Fruit fly (Drosophila melanogaster) whole organism, prepupa: ENCODE measurements around the gene CG6163.

Experiments used
- Blimp-1 ChIP-seq: fragments of 200-800 bp; sonication (Bioruptor generic); optimal IDR thresholded peaks from 3 replicates; lab custom pipeline; 2017; ENCODE audit warnings: missing biosample characterization, missing genetic modification characterization, mild to moderate bottlenecking, moderate library complexity, missing genetic modification reagents
- CG10631 ChIP-seq: fragments of 200-800 bp; sonication (Bioruptor generic); optimal IDR thresholded peaks from 2 replicates; lab custom pipeline; 2016; ENCODE audit warnings: missing biosample characterization, missing genetic modification characterization
- CG10669 ChIP-seq: fragments of 200-800 bp; sonication (Bioruptor generic); optimal IDR thresholded peaks from 3 replicates; lab custom pipeline; 2018; ENCODE audit warnings: missing biosample characterization, mild to moderate bottlenecking, missing genetic modification characterization, moderate library complexity
- CG11762 ChIP-seq: fragments of 200-800 bp; sonication (Bioruptor generic); optimal IDR thresholded peaks from 3 replicates; lab custom pipeline; 2016; ENCODE audit warnings: missing biosample characterization, missing genetic modification characterization; ENCODE audit not compliant: insufficient read depth
- CG11902 ChIP-seq: fragments of 200-800 bp; sonication (Bioruptor generic); optimal IDR thresholded peaks from 3 replicates; lab custom pipeline; 2016; ENCODE audit warnings: missing biosample characterization, missing genetic modification characterization
- CG15336 ChIP-seq: fragments of 200-800 bp; sonication (Bioruptor generic); IDR thresholded peaks from 2 replicates; pipeline ENCODE4 v1.3.6; 2022; ENCODE audit warnings: missing biosample characterization, missing genetic modification characterization
- CG1621 ChIP-seq: fragments of 200-800 bp; sonication (Bioruptor generic); optimal IDR thresholded peaks from 3 replicates; lab custom pipeline; 2018; ENCODE audit warnings: missing biosample characterization, mild to moderate bottlenecking, missing genetic modification characterization
- CG16779 ChIP-seq: fragments of 200-800 bp; sonication (Bioruptor generic); optimal IDR thresholded peaks from 3 replicates; lab custom pipeline; 2017; ENCODE audit warnings: missing biosample characterization, mild to moderate bottlenecking, missing genetic modification characterization
- CG3032 ChIP-seq: fragments of 200-800 bp; optimal IDR thresholded peaks from 2 replicates; lab custom pipeline; 2019; ENCODE audit warnings: missing biosample characterization, mild to moderate bottlenecking, missing genetic modification characterization, moderate library complexity
- CG31627 ChIP-seq: fragments of 200-800 bp; sonication (Bioruptor generic); optimal IDR thresholded peaks from 3 replicates; lab custom pipeline; 2016; ENCODE audit warnings: missing biosample characterization, missing genetic modification characterization
- CG32006 ChIP-seq: fragments of 200-800 bp; sonication (Bioruptor generic); optimal IDR thresholded peaks from 3 replicates; lab custom pipeline; 2017; ENCODE audit warnings: missing biosample characterization, mild to moderate bottlenecking, missing genetic modification characterization
- CG34406 ChIP-seq: fragments of 200-800 bp; sonication (Bioruptor generic); optimal IDR thresholded peaks from 3 replicates; lab custom pipeline; 2016; ENCODE audit warnings: missing biosample characterization, missing genetic modification characterization
- CG3919 ChIP-seq: fragments of 200-800 bp; sonication (Bioruptor generic); optimal IDR thresholded peaks from 3 replicates; lab custom pipeline; 2016; ENCODE audit warnings: missing biosample characterization, missing genetic modification characterization
- CG4318 ChIP-seq: fragments of 200-800 bp; sonication (Bioruptor generic); optimal IDR thresholded peaks from 3 replicates; lab custom pipeline; 2017; ENCODE audit warnings: missing biosample characterization, mild to moderate bottlenecking, missing genetic modification characterization
- CG6163 ChIP-seq: fragments of 200-800 bp; sonication (Bioruptor generic); IDR thresholded peaks from 3 replicates; pipeline ENCODE4 v1.3.6; 2022; ENCODE audit warnings: missing biosample characterization, missing genetic modification characterization
- CG6276 ChIP-seq: fragments of 200-800 bp; sonication (Bioruptor generic); optimal IDR thresholded peaks from 2 replicates; lab custom pipeline; 2017; ENCODE audit warnings: missing biosample characterization, mild to moderate bottlenecking, missing genetic modification characterization
- CG6792 ChIP-seq: fragments of 200-800 bp; sonication (Bioruptor generic); optimal IDR thresholded peaks from 3 replicates; lab custom pipeline; 2016; ENCODE audit warnings: missing biosample characterization, missing genetic modification characterization
- CG6808 ChIP-seq: fragments of 200-800 bp; sonication (Bioruptor generic); optimal IDR thresholded peaks from 3 replicates; lab custom pipeline; 2017; ENCODE audit warnings: missing biosample characterization, missing genetic modification characterization, mild to moderate bottlenecking, moderate library complexity, missing genetic modification reagents
- CG6854 ChIP-seq: fragments of 200-800 bp; sonication (Bioruptor generic); optimal IDR thresholded peaks from 2 replicates; lab custom pipeline; 2017; ENCODE audit warnings: missing biosample characterization, mild to moderate bottlenecking, missing genetic modification characterization
- CG7368 ChIP-seq: fragments of 200-800 bp; sonication (Bioruptor generic); optimal IDR thresholded peaks from 3 replicates; lab custom pipeline; 2016; ENCODE audit warnings: missing biosample characterization, missing genetic modification characterization
- CG8119 ChIP-seq: fragments of 200-800 bp; sonication (Bioruptor generic); IDR thresholded peaks from 3 replicates; pipeline ENCODE4 v1.3.6; 2022; ENCODE audit warnings: missing biosample characterization, missing genetic modification characterization
- CG8319 ChIP-seq: fragments of 200-800 bp; sonication (Bioruptor generic); optimal IDR thresholded peaks from 3 replicates; lab custom pipeline; 2016; ENCODE audit warnings: missing biosample characterization, missing genetic modification characterization
- CG8632 ChIP-seq: fragments of 200-800 bp; sonication (Bioruptor generic); optimal IDR thresholded peaks from 3 replicates; lab custom pipeline; 2016; ENCODE audit warnings: missing biosample characterization, missing genetic modification characterization
- CG9139 ChIP-seq: fragments of 200-800 bp; sonication (Bioruptor generic); optimal IDR thresholded peaks from 3 replicates; lab custom pipeline; 2017; ENCODE audit warnings: missing biosample characterization, mild to moderate bottlenecking, missing genetic modification characterization
- Eip75B ChIP-seq: fragments of 200-800 bp; sonication (Bioruptor generic); optimal IDR thresholded peaks from 3 replicates; lab custom pipeline; 2016; ENCODE audit warnings: missing biosample characterization, missing genetic modification characterization
- Eip78C ChIP-seq: fragments of 200-800 bp; sonication (Bioruptor generic); peaks from one replicate; lab custom pipeline; 2016; ENCODE audit warnings: missing biosample characterization, missing genetic modification characterization
- Eip93F ChIP-seq: fragments of 200-800 bp; sonication (Bioruptor generic); optimal IDR thresholded peaks from 2 replicates; lab custom pipeline; 2016; ENCODE audit warnings: missing biosample characterization, mild to moderate bottlenecking, missing genetic modification characterization
- Ets96B ChIP-seq: fragments of 200-800 bp; optimal IDR thresholded peaks from 2 replicates; lab custom pipeline; 2019; ENCODE audit warnings: missing biosample characterization, mild to moderate bottlenecking, missing genetic modification characterization, moderate library complexity
- Gug ChIP-seq: fragments of 200-800 bp; sonication (Bioruptor generic); IDR thresholded peaks from 2 replicates; pipeline ENCODE4 v1.3.6; 2022; ENCODE audit warnings: missing biosample characterization, missing genetic modification characterization
- Hr38 ChIP-seq: sonication (Bioruptor generic); optimal IDR thresholded peaks from 2 replicates; lab custom pipeline; 2016; ENCODE audit warnings: missing biosample characterization, missing genetic modification characterization
- Hr39 ChIP-seq: fragments of 200-800 bp; sonication (Bioruptor generic); optimal IDR thresholded peaks from 2 replicates; lab custom pipeline; 2016; ENCODE audit warnings: missing biosample characterization, missing genetic modification characterization
- OdsH ChIP-seq: fragments of 200-800 bp; sonication (Bioruptor generic); optimal IDR thresholded peaks from 3 replicates; lab custom pipeline; 2016; ENCODE audit warnings: missing biosample characterization, missing genetic modification characterization
- Sox102F ChIP-seq: fragments of 200-800 bp; sonication (Bioruptor generic); optimal IDR thresholded peaks from 2 replicates; lab custom pipeline; 2016; ENCODE audit warnings: missing biosample characterization, mild to moderate bottlenecking, missing genetic modification characterization
- cyc ChIP-seq: fragments of 200-800 bp; sonication (Bioruptor generic); optimal IDR thresholded peaks from 3 replicates; lab custom pipeline; 2016; ENCODE audit warnings: missing biosample characterization, missing genetic modification characterization
- dac ChIP-seq: fragments of 200-800 bp; sonication (Bioruptor generic); optimal IDR thresholded peaks from 2 replicates; lab custom pipeline; 2017; ENCODE audit warnings: missing biosample characterization, mild to moderate bottlenecking, missing genetic modification characterization
- dsx ChIP-seq: fragments of 200-800 bp; optimal IDR thresholded peaks from 3 replicates; lab custom pipeline; 2019; ENCODE audit warnings: missing biosample characterization, mild to moderate bottlenecking, missing genetic modification characterization, moderate library complexity; ENCODE audit not compliant: poor library complexity, severe bottlenecking
- eg ChIP-seq: fragments of 200-800 bp; sonication (Bioruptor generic); IDR thresholded peaks from 3 replicates; pipeline ENCODE4 v1.3.6; 2022; ENCODE audit warnings: missing biosample characterization, missing genetic modification characterization
- esn ChIP-seq: fragments of 200-800 bp; sonication (Bioruptor generic); optimal IDR thresholded peaks from 2 replicates; lab custom pipeline; 2016; ENCODE audit warnings: missing biosample characterization, mild to moderate bottlenecking, missing genetic modification characterization, moderate library complexity
- fd59A ChIP-seq: fragments of 200-800 bp; sonication (Bioruptor generic); optimal IDR thresholded peaks from 2 replicates; lab custom pipeline; 2017; ENCODE audit warnings: missing biosample characterization, mild to moderate bottlenecking, missing genetic modification characterization, missing genetic modification reagents
- fkh ChIP-seq: fragments of 200-800 bp; sonication (Bioruptor generic); optimal IDR thresholded peaks from 3 replicates; lab custom pipeline; 2017; ENCODE audit warnings: missing biosample characterization, mild to moderate bottlenecking, missing genetic modification characterization, moderate library complexity
- lz ChIP-seq: fragments of 200-800 bp; sonication (Bioruptor generic); optimal IDR thresholded peaks from 3 replicates; lab custom pipeline; 2016; ENCODE audit warnings: missing biosample characterization, missing genetic modification characterization
- net ChIP-seq: fragments of 200-800 bp; sonication (Bioruptor generic); optimal IDR thresholded peaks from 3 replicates; lab custom pipeline; 2016; ENCODE audit warnings: missing biosample characterization, missing genetic modification characterization
- pdm3 ChIP-seq: fragments of 200-800 bp; sonication (Bioruptor generic); optimal IDR thresholded peaks from 3 replicates; lab custom pipeline; 2016; ENCODE audit warnings: missing biosample characterization, missing genetic modification characterization
- salr ChIP-seq, 2 experiments: fragments of 200-800 bp; sonication (Bioruptor generic); optimal IDR thresholded peaks; 3 replicates each; lab custom pipeline; 2016 to 2018; ENCODE audit warnings: missing biosample characterization in 2 of 2, missing genetic modification characterization in 2 of 2, mild to moderate bottlenecking in 1 of 2
- spab ChIP-seq: fragments of 200-800 bp; sonication (Bioruptor generic); optimal IDR thresholded peaks from 2 replicates; lab custom pipeline; 2017; ENCODE audit warnings: missing biosample characterization, mild to moderate bottlenecking, missing genetic modification characterization, missing genetic modification reagents
- svp ChIP-seq: fragments of 200-800 bp; sonication (Bioruptor generic); peaks from one replicate; lab custom pipeline; 2016; ENCODE audit warnings: missing biosample characterization, missing genetic modification characterization
- topi ChIP-seq: fragments of 200-800 bp; sonication (Bioruptor generic); optimal IDR thresholded peaks from 3 replicates; lab custom pipeline; 2016; ENCODE audit warnings: missing biosample characterization, missing genetic modification characterization
- vri ChIP-seq: fragments of 200-800 bp; sonication (Bioruptor generic); optimal IDR thresholded peaks from 3 replicates; lab custom pipeline; 2016; ENCODE audit warnings: missing biosample characterization, mild to moderate bottlenecking, missing genetic modification characterization

CG6163 gene

DNA sequence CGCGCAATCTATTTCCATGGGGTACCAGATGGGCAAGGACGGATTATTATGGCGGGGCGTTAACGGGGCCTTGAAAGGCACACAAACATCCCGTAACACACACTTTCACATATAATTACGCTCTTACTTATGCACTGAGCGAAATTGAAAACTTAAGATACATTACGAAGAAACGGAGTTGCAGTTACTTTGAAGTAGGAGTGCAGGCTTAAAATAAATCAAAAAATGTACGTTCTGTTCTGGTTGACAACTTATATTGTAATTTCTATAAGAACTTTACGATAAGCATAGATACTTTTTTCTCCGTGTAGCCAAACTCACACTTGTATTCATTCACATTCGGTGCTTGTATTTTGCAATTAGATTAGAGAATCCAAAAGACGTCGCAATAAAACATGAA is 11.7 kb downstream of the CG6163 start (continued):
- TF ChIP-seq CG9139 (GFP tag; lab: Kevin White, UChicago): no peak
- peak; percentile 67 for TF ChIP-seq fkh (GFP tag; lab: Kevin White, UChicago)
- TF ChIP-seq net: peak; percentile 40
- peak; percentile 84 for TF ChIP-seq cyc (GFP tag; lab: Kevin White, UChicago)
- TF ChIP-seq CG34406: peak; percentile 60
- TF ChIP-seq dac (GFP tag; lab: Kevin White, UChicago): no peak
- no peak for TF ChIP-seq spab (GFP tag; lab: Kevin White, UChicago)
- peak; percentile 4 for TF ChIP-seq CG4318 (GFP tag; lab: Kevin White, UChicago)
- peak; percentile 58 for TF ChIP-seq CG6792
- TF ChIP-seq fd59A (GFP tag; lab: Kevin White, UChicago): no peak
- peak; percentile 52 for TF ChIP-seq CG11762 (GFP tag; lab: Kevin White, UChicago)
- peak; percentile 91 for TF ChIP-seq Hr39 (GFP tag; lab: Kevin White, UChicago)
- TF ChIP-seq Blimp-1 (GFP tag; lab: Kevin White, UChicago): peak; percentile 1
- TF ChIP-seq OdsH (GFP tag; lab: Kevin White, UChicago): peak; percentile 63
- TF ChIP-seq CG1621 (tag; lab: Kevin White, UChicago): no peak

DNA sequence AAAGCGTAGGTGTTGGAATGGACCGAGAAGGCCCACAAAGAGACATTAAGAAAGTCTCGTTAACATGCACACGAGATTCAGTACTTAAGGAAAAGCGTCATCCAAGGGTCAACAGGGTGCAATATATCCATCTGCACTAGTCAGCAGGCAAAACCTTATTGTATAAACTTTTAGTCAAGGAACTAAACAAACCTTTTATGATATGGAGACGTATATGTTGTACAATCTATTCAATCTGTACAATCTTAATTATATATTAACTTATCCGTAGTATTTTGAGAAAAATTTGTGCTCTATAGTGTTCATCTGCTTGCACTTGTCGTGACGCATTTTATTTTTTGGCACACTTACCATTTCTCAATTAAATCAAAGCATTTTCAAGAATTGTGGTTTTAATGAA is 13.0 kb downstream of the CG6163 start:
- peak; percentile 35 for TF ChIP-seq topi (GFP tag; lab: Kevin White, UChicago)
- no peak for TF ChIP-seq CG4318 (GFP tag; lab: Kevin White, UChicago)
- peak; percentile 68 for TF ChIP-seq eg
- TF ChIP-seq Blimp-1 (GFP tag; lab: Kevin White, UChicago): no peak
- no peak for TF ChIP-seq CG6854 (GFP tag; lab: Kevin White, UChicago)
- TF ChIP-seq Gug (GFP tag; lab: Robert Waterston, UW): 0 out of 2 replicates have a peak, but pooled peaks have one; percentile 12
- TF ChIP-seq vri (GFP tag; lab: Kevin White, UChicago): no peak
- peak; percentile 24 for TF ChIP-seq CG6792
- peak; percentile 38 for TF ChIP-seq OdsH (GFP tag; lab: Kevin White, UChicago)
- no peak for TF ChIP-seq fkh (GFP tag; lab: Kevin White, UChicago)
- peak; percentile 42 for TF ChIP-seq CG8632 (GFP tag; lab: Kevin White, UChicago)
- TF ChIP-seq lz (GFP tag; lab: Kevin White, UChicago): peak; percentile 29
- peak; percentile 4 for TF ChIP-seq net
- TF ChIP-seq CG6808 (GFP tag; lab: Kevin White, UChicago): no peak
- no peak for TF ChIP-seq CG3032
- peak; percentile 34 for TF ChIP-seq pdm3 (GFP tag; lab: Kevin White, UChicago)
- no peak for TF ChIP-seq CG11902 (GFP tag; lab: Kevin White, UChicago)
- no peak for TF ChIP-seq Eip93F (GFP tag; lab: Kevin White, UChicago)
- no peak for TF ChIP-seq CG32006 (GFP tag; lab: Kevin White, UChicago)
- TF ChIP-seq CG16779 (tag; lab: Kevin White, UChicago): no peak
- TF ChIP-seq CG6163 (GFP tag; lab: Robert Waterston, UW): peak; percentile 87
- peak; percentile 81 for TF ChIP-seq Eip78C (GFP tag; lab: Kevin White, UChicago)
- TF ChIP-seq CG10669 (GFP tag; lab: Kevin White, UChicago): peak; percentile 0
- no peak for TF ChIP-seq CG1621 (tag; lab: Kevin White, UChicago)
- no peak for TF ChIP-seq salr (GFP tag; optimal IDR thresholded peaks at IDR 0.05; lab: Kevin White, UChicago)
- TF ChIP-seq Hr39 (GFP tag; lab: Kevin White, UChicago): peak; percentile 41
- 0 out of 3 replicates have a peak, but pooled peaks have one; percentile 46 for TF ChIP-seq CG8119 (GFP tag; lab: Robert Waterston, UW)
- no peak for TF ChIP-seq CG6276 (GFP tag; lab: Kevin White, UChicago)
- TF ChIP-seq Sox102F (GFP tag; lab: Kevin White, UChicago): peak; percentile 31
- TF ChIP-seq spab (GFP tag; lab: Kevin White, UChicago): no peak
- no peak for TF ChIP-seq CG11762 (GFP tag; lab: Kevin White, UChicago)
- peak; percentile 16 for TF ChIP-seq CG7368
- peak; percentile 49 for TF ChIP-seq CG10631
- no peak for TF ChIP-seq Ets96B (tag; lab: Kevin White, UChicago)
- no peak for TF ChIP-seq Hr38
- peak; percentile 36 for TF ChIP-seq CG31627
- TF ChIP-seq CG8319 (GFP tag; lab: Kevin White, UChicago): no peak
- TF ChIP-seq esn: peak; percentile 43
- no peak for TF ChIP-seq dsx (GFP tag; lab: Kevin White, UChicago)
- TF ChIP-seq svp (GFP tag; lab: Kevin White, UChicago): peak; percentile 76
- TF ChIP-seq cyc (GFP tag; lab: Kevin White, UChicago): no peak
- peak; percentile 41 for TF ChIP-seq CG3919 (GFP tag; lab: Kevin White, UChicago)
- peak; percentile 40 for TF ChIP-seq Eip75B
- no peak for TF ChIP-seq CG15336 (GFP tag; lab: Robert Waterston, UW)
- no peak for TF ChIP-seq CG9139 (GFP tag; lab: Kevin White, UChicago)
